Worm (Caenorhabditis elegans): ENCODE data around the gene snr-4.

- TF ChIP-seq lin-15B (tag; optimal IDR thresholded peaks at IDR 0.05) (no peak), pag-3 (tag; optimal IDR thresholded peaks at IDR 0.05; ENCODE audit: borderline replicate concordance, insufficient read depth) (no peak), ceh-82 (tag; optimal IDR thresholded peaks at IDR 0.05) (no peak), nhr-71 (tag; optimal IDR thresholded peaks at IDR 0.05) (no peak), ztf-4 (tag; optimal IDR thresholded peaks at IDR 0.05) (no peak), elt-3 (tag; optimal IDR thresholded peaks at IDR 0.05) (no peak)
These were observed 50.4 kb downstream of the snr-4 start, which contains the start of gene F58H1.2 for ce11 chrV:11929046-11929590.
